Worm (Caenorhabditis elegans): ENCODE results near the gene yap-1.

DNA sequence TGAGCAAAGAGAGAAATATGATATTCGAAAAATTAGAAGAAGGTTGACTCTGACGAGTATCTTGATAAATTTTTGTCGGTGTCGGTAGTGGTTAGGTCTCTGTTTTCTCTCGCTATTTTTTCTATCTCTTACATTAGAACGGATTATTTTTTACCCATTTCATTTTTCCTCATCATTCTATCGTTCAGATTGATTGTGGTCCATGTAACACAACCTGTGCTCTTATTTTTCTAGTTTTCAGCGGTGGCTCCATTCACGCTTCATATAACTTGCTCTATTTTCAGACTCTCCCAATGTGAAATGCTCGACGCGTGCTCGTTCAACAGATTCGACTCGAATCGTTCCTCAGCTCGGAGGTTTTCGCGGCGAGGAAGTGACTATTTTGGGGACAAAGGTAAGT is 42.3 kb downstream of the yap-1 start, which contains the start of gene egl-36:
- no peak for TF ChIP-seq mxl-3 (GFP tag; optimal IDR thresholded peaks at IDR 0.05)
- no peak for TF ChIP-seq lsy-2 (tag; optimal IDR thresholded peaks at IDR 0.05)
- TF ChIP-seq lin-38 (GFP tag; IDR thresholded peaks at IDR 0.05), result no peak
- no peak for TF ChIP-seq nhr-77 (tag; optimal IDR thresholded peaks at IDR 0.05)
- no peak for TF ChIP-seq zip-2 (tag; optimal IDR thresholded peaks at IDR 0.05)
- no peak for TF ChIP-seq hlh-30 (tag; optimal IDR thresholded peaks at IDR 0.05; ENCODE audit: insufficient read depth)
- no peak for TF ChIP-seq mep-1 (tag; optimal IDR thresholded peaks at IDR 0.05)
